Fruit fly (Drosophila melanogaster): Measurements from ENCODE around the gene temp.

Gene temp

dm6 chrX:2302875-2303274 is 40.6 kb upstream of the temp start:
- peak; percentile 29 for TF ChIP-seq Hr83 (GFP tag; optimal IDR thresholded peaks at IDR 0.05; ENCODE audit: poor library complexity, severe bottlenecking)
- TF ChIP-seq h (GFP tag; optimal IDR thresholded peaks at IDR 0.05), result peak; percentile 26
- no peak for TF ChIP-seq CG9705 (GFP tag; optimal IDR thresholded peaks at IDR 0.05)
- peak; percentile 10 for TF ChIP-seq Hnf4 (GFP tag; optimal IDR thresholded peaks at IDR 0.05)
- no peak for TF ChIP-seq Rel (GFP tag; optimal IDR thresholded peaks at IDR 0.05)
- peak; percentile 10 for TF ChIP-seq Rel (tag; optimal IDR thresholded peaks at IDR 0.05)

- TF ChIP-seq Hr78 (GFP tag; optimal IDR thresholded peaks at IDR 0.05) (no peak), lola (GFP tag; optimal IDR thresholded peaks at IDR 0.05) (no peak), Dif (GFP tag; optimal IDR thresholded peaks at IDR 0.05; ENCODE audit: partially characterized antibody) (no peak), dl (GFP tag; optimal IDR thresholded peaks at IDR 0.05; ENCODE audit: insufficient read depth in 1 of 2, partially characterized antibody in 2 of 2) (peak in 1 of 2 experiments; percentile 13), Vsx2 (GFP tag; optimal IDR thresholded peaks at IDR 0.05; ENCODE audit: partially characterized antibody) (no peak), jim (GFP tag; optimal IDR thresholded peaks at IDR 0.05) (no peak), Mio (GFP tag; optimal IDR thresholded peaks at IDR 0.05) (no peak), HLH106 (tag; optimal IDR thresholded peaks at IDR 0.05) (peak; percentile 72), dsf (GFP tag; optimal IDR thresholded peaks at IDR 0.05; ENCODE audit: borderline replicate concordance) (no peak), N (GFP tag; optimal IDR thresholded peaks at IDR 0.05) (no peak), br (GFP tag; optimal IDR thresholded peaks at IDR 0.05) (peak; percentile 66), Hr83 (GFP tag; optimal IDR thresholded peaks at IDR 0.05; ENCODE audit: poor library complexity, severe bottlenecking) (no peak), CrebA (GFP tag; optimal IDR thresholded peaks at IDR 0.05; ENCODE audit: borderline replicate concordance) (peak; percentile 30), usp (GFP tag; optimal IDR thresholded peaks at IDR 0.05) (no peak), ey (GFP tag; optimal IDR thresholded peaks at IDR 0.05) (peak; percentile 68), pan (optimal IDR thresholded peaks at IDR 0.05) (no peak), Rel (GFP tag; optimal IDR thresholded peaks at IDR 0.05) (no peak), Rel (tag; optimal IDR thresholded peaks at IDR 0.05) (peak; percentile 95), CG32264 (GFP tag; optimal IDR thresholded peaks at IDR 0.05) (peak; percentile 59), foxo (GFP tag; optimal IDR thresholded peaks at IDR 0.05) (peak; percentile 16 to 79), Myc (optimal IDR thresholded peaks at IDR 0.05) (no peak), Hnf4 (GFP tag; optimal IDR thresholded peaks at IDR 0.05) (peak; percentile 24), Abd-B (GFP tag; optimal IDR thresholded peaks at IDR 0.05) (no peak), woc (GFP tag; optimal IDR thresholded peaks at IDR 0.05) (peak; percentile 39), fru (GFP tag; optimal IDR thresholded peaks at IDR 0.05) (peak; percentile 79), h (GFP tag; optimal IDR thresholded peaks at IDR 0.05) (peak; percentile 65), dmrt93B (GFP tag; optimal IDR thresholded peaks at IDR 0.05) (peak; percentile 70), rgr (GFP tag; optimal IDR thresholded peaks at IDR 0.05) (peak; percentile 72), psq (GFP tag; optimal IDR thresholded peaks at IDR 0.05) (peak; percentile 62), tai (GFP tag; optimal IDR thresholded peaks at IDR 0.05) (no peak), Sp1 (GFP tag; optimal IDR thresholded peaks at IDR 0.05) (peak; percentile 63), GATAd (GFP tag; optimal IDR thresholded peaks at IDR 0.05) (no peak), sage (GFP tag; optimal IDR thresholded peaks at IDR 0.05) (no peak), OdsH (GFP tag; optimal IDR thresholded peaks at IDR 0.05) (peak; percentile 59), Dfd (GFP tag; optimal IDR thresholded peaks at IDR 0.05) (no peak), brk (GFP tag; optimal IDR thresholded peaks at IDR 0.05) (no peak), Jra (GFP tag; optimal IDR thresholded peaks at IDR 0.05) (peak; percentile 21), sv (GFP tag; optimal IDR thresholded peaks at IDR 0.05) (peak; percentile 62), CG9705 (GFP tag; optimal IDR thresholded peaks at IDR 0.05) (peak; percentile 31)
Observed at dm6 chrX:2301613-2302522, 39.6 kb upstream of the temp start.

Data from whole organism, wandering third instar larva.